Worm (Caenorhabditis elegans) whole organism, L1 larva: ENCODE measurements around the gene srbc-67.
A peak's percentile ranks its signal among the peaks of the same experiment; 100 is the strongest.

Experiments used
- C04F5.9 ChIP-seq: sonication (generic microtip); optimal IDR thresholded peaks from 2 replicates; lab custom pipeline; 2016; ENCODE audit warnings: missing genetic modification characterization, missing compliant biosample characterization
- C16A3.4 ChIP-seq: fragments of 150-350 bp; optimal IDR thresholded peaks from 2 replicates; lab custom pipeline; 2014; ENCODE audit warnings: missing biosample characterization, missing genetic modification characterization
- F16B12.6 ChIP-seq: fragments of 150-350 bp; optimal IDR thresholded peaks from 2 replicates; lab custom pipeline; 2014; ENCODE audit warnings: missing biosample characterization, missing genetic modification characterization
- aha-1 ChIP-seq: fragments of 150-350 bp; optimal IDR thresholded peaks from 2 replicates; lab custom pipeline; 2014; ENCODE audit warnings: missing biosample characterization, missing genetic modification characterization
- alr-1 ChIP-seq: fragments of 200-800 bp; sonication (Bioruptor generic); optimal IDR thresholded peaks from 2 replicates; lab custom pipeline; 2018; ENCODE audit warnings: borderline replicate concordance, mild to moderate bottlenecking, missing genetic modification characterization, missing compliant biosample characterization
- aly-2 ChIP-seq: fragments of 150-350 bp; optimal IDR thresholded peaks from 2 replicates; lab custom pipeline; 2014; ENCODE audit warnings: missing biosample characterization, missing genetic modification characterization
- ceh-82 ChIP-seq, 3 experiments: fragments of 150-350 bp in 1 of 3; sonication (generic microtip) in 2 of 3; optimal IDR thresholded peaks; 2 replicates each; lab custom pipeline; 2014 to 2017; ENCODE audit warnings: missing biosample characterization in 3 of 3, missing genetic modification characterization in 3 of 3
- ceh-88 ChIP-seq: fragments of 200-800 bp; sonication (Bioruptor generic); IDR thresholded peaks from 2 replicates; pipeline ENCODE4 v1.3.6; 2022; ENCODE audit warnings: missing genetic modification characterization, missing compliant biosample characterization
- ces-1 ChIP-seq: fragments of 150-350 bp; optimal IDR thresholded peaks from 2 replicates; lab custom pipeline; 2014; ENCODE audit warnings: missing biosample characterization, missing genetic modification reagents, missing genetic modification characterization
- efl-1 ChIP-seq, 4 experiments: fragments of 150-350 bp; optimal IDR thresholded peaks in 3 of 4; peaks in 1 of 4; 1 replicate in 1 of 4; 2 replicates in 3 of 4; lab custom pipeline; 2014; ENCODE audit warnings: missing biosample characterization in 2 of 4, missing genetic modification characterization in 2 of 4, missing genetic modification reagents in 2 of 4
- efl-3 ChIP-seq: fragments of 200-800 bp; sonication (Bioruptor generic); optimal IDR thresholded peaks from 2 replicates; lab custom pipeline; 2018; ENCODE audit warnings: mild to moderate bottlenecking, missing genetic modification characterization, missing compliant biosample characterization
- ets-5 ChIP-seq: fragments of 200-800 bp; sonication (Bioruptor generic); IDR thresholded peaks from 2 replicates; pipeline ENCODE4 v1.3.6; 2022; ENCODE audit warnings: missing genetic modification characterization, missing compliant biosample characterization
- fkh-4 ChIP-seq: sonication (generic microtip); optimal IDR thresholded peaks from 2 replicates; lab custom pipeline; 2016; ENCODE audit warnings: missing compliant biosample characterization, missing genetic modification characterization, borderline replicate concordance
- fkh-8 ChIP-seq: sonication (generic microtip); optimal IDR thresholded peaks from 2 replicates; lab custom pipeline; 2016; ENCODE audit warnings: mild to moderate bottlenecking, missing genetic modification characterization, missing compliant biosample characterization
- fos-1 ChIP-seq: fragments of 150-350 bp; optimal IDR thresholded peaks from 2 replicates; lab custom pipeline; 2014; ENCODE audit warnings: missing biosample characterization, missing genetic modification characterization
- hlh-17 ChIP-seq: fragments of 200-800 bp; sonication (Bioruptor generic); optimal IDR thresholded peaks from 2 replicates; lab custom pipeline; 2018; ENCODE audit warnings: missing genetic modification characterization, mild to moderate bottlenecking, missing compliant biosample characterization, moderate library complexity, borderline replicate concordance
- hlh-4 ChIP-seq: sonication (generic microtip); optimal IDR thresholded peaks from 2 replicates; lab custom pipeline; 2016; ENCODE audit warnings: mild to moderate bottlenecking, missing genetic modification characterization, missing compliant biosample characterization
- hpl-2 ChIP-seq: fragments of 150-350 bp; optimal IDR thresholded peaks from 2 replicates; lab custom pipeline; 2014; ENCODE audit warnings: missing biosample characterization, missing genetic modification reagents, missing genetic modification characterization
- isw-1 ChIP-seq: fragments of 200-800 bp; sonication (Bioruptor generic); IDR thresholded peaks from 2 replicates; pipeline ENCODE4 v1.3.6; 2022; ENCODE audit warnings: missing genetic modification characterization, missing compliant biosample characterization
- jun-1 ChIP-seq: fragments of 150-350 bp; optimal IDR thresholded peaks from 2 replicates; lab custom pipeline; 2014; ENCODE audit warnings: missing biosample characterization, missing genetic modification reagents, missing genetic modification characterization
- lin-15B ChIP-seq: fragments of 150-350 bp; sonication (generic microtip); optimal IDR thresholded peaks from 3 replicates; lab custom pipeline; 2014; ENCODE audit warnings: missing biosample characterization, missing genetic modification characterization
- lin-35 ChIP-seq, 2 experiments: fragments of 150-350 bp; optimal IDR thresholded peaks; 2 replicates each; lab custom pipeline; 2014; ENCODE audit warnings: missing biosample characterization in 2 of 2, missing genetic modification characterization in 2 of 2, missing genetic modification reagents in 2 of 2
- lsy-2 ChIP-seq, 2 experiments: fragments of 150-350 bp; optimal IDR thresholded peaks; 2 replicates each; lab custom pipeline; 2014; ENCODE audit warnings: missing biosample characterization in 2 of 2, missing genetic modification characterization in 2 of 2
- mep-1 ChIP-seq: fragments of 150-350 bp; optimal IDR thresholded peaks from 2 replicates; lab custom pipeline; 2014; ENCODE audit warnings: missing biosample characterization, missing genetic modification characterization
- nhr-11 ChIP-seq: fragments of 150-350 bp; optimal IDR thresholded peaks from 2 replicates; lab custom pipeline; 2014; ENCODE audit warnings: missing biosample characterization, missing genetic modification characterization
- nhr-12 ChIP-seq: sonication (generic microtip); optimal IDR thresholded peaks from 2 replicates; lab custom pipeline; 2017; ENCODE audit warnings: missing biosample characterization, missing genetic modification characterization
- nhr-47 ChIP-seq: sonication (generic microtip); optimal IDR thresholded peaks from 2 replicates; lab custom pipeline; 2016; ENCODE audit warnings: mild to moderate bottlenecking, missing genetic modification characterization, moderate library complexity, missing compliant biosample characterization
- nhr-71 ChIP-seq: sonication (generic microtip); optimal IDR thresholded peaks from 2 replicates; lab custom pipeline; 2016; ENCODE audit warnings: mild to moderate bottlenecking, missing genetic modification characterization, moderate library complexity, missing compliant biosample characterization
- nhr-76 ChIP-seq: sonication (generic microtip); optimal IDR thresholded peaks from 2 replicates; lab custom pipeline; 2017; ENCODE audit warnings: missing biosample characterization, missing genetic modification characterization
- nhr-85 ChIP-seq: sonication (generic microtip); peaks from one replicate; lab custom pipeline; 2016; ENCODE audit warnings: missing genetic modification characterization, inconsistent platforms, missing compliant biosample characterization
- nhr-90 ChIP-seq: sonication (generic microtip); optimal IDR thresholded peaks from 2 replicates; lab custom pipeline; 2016; ENCODE audit warnings: mild to moderate bottlenecking, missing genetic modification characterization, missing compliant biosample characterization; ENCODE audit not compliant: poor library complexity
- pag-3 ChIP-seq: sonication (generic microtip); optimal IDR thresholded peaks from 2 replicates; lab custom pipeline; 2017; ENCODE audit warnings: missing genetic modification characterization, mild to moderate bottlenecking, missing compliant biosample characterization, antibody characterized with exemption, borderline replicate concordance; ENCODE audit not compliant: insufficient read depth
- snpc-4 ChIP-seq: fragments of 150-350 bp; optimal IDR thresholded peaks from 2 replicates; lab custom pipeline; 2014; ENCODE audit warnings: missing biosample characterization, missing genetic modification characterization
- unc-86 ChIP-seq: sonication (generic microtip); optimal IDR thresholded peaks from 2 replicates; lab custom pipeline; 2016; ENCODE audit warnings: missing genetic modification characterization, missing compliant biosample characterization
- xbp-1 ChIP-seq: sonication (generic microtip); optimal IDR thresholded peaks from 2 replicates; lab custom pipeline; 2016; ENCODE audit warnings: missing genetic modification characterization, missing compliant biosample characterization
- ztf-11 ChIP-seq, 2 experiments: sonication (generic microtip); optimal IDR thresholded peaks; 2 replicates each; lab custom pipeline; 2016 to 2017; ENCODE audit warnings: missing genetic modification characterization in 2 of 2, missing biosample characterization in 1 of 2, missing compliant biosample characterization in 1 of 2

srbc-67 gene

DNA sequence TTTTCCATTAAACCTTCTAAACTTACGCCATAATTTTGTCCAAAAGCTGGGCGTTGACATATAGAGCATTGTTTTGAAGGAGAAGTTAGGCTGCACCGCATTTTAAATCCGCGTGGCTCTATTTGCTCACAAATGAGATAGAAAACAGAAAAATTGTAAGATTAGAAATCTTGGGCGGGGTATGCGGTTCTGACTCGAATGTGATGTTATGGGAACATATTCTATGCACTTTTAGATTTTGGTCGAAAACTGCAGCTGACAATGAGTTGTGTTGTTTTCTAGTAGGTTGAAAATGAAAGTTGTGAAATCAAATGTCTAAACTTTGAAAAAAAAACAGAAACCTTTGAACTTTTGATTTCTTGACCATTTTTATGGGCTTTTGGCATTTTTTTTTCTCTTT is 2.3 kb upstream of the srbc-67 start, which contains the start of gene nhr-222:
Gene nhr-222 (minus strand): TSS at position 101 of the 400 bp plus-strand sequence.
- TF ChIP-seq nhr-11 (tag; lab: Kevin White, UChicago) (no peak), pag-3 (tag; lab: Kevin White, UChicago) (no peak), fkh-8 (tag; lab: Kevin White, UChicago) (no peak), efl-3 (GFP tag; lab: Kevin White, UChicago) (no peak), lin-15B (tag; lab: Kevin White, UChicago) (no peak), efl-1 (optimal IDR thresholded peaks at IDR 0.05; lab: Kevin White, UChicago) (no peak), efl-1 (GFP tag; optimal IDR thresholded peaks at IDR 0.05 in 1 of 2; lab: Kevin White, UChicago) (no peak), nhr-71 (no peak), ces-1 (no peak), nhr-90 (tag; lab: Kevin White, UChicago) (no peak)

DNA sequence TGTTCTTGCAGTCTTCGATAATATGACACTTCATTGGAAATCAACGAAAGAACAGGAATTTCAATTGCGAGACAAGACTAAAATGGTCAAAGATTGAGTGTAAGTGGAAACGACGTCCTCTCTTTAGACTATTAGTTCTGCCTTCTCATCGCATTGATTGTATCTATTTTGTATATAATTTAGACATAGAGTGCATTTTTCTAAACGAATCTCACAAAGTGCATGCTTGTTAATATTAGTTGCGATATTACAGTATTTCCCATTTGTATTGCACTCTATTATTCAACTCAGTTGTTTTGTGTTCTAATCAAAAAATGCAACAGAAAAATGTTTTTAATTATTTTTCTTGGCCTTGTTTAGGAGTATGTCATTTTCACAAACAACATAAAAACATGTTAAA is 2.7 kb downstream of the srbc-67 start, which contains the start of gene nhr-93:
Gene nhr-93 (minus strand): TSS at position 101 of the 400 bp plus-strand sequence.
- TF ChIP-seq alr-1 (tag; lab: Kevin White, UChicago) (no peak), unc-86 (tag; lab: Kevin White, UChicago) (no peak), aha-1 (no peak), lin-35 (GFP tag; optimal IDR thresholded peaks at IDR 0.05; lab: Kevin White, UChicago) (no peak), ceh-82 (tag; optimal IDR thresholded peaks at IDR 0.05; lab: Kevin White, UChicago) (no peak), ztf-11 (tag; optimal IDR thresholded peaks at IDR 0.05; lab: Kevin White, UChicago) (no peak), fos-1 (tag; lab: Kevin White, UChicago) (no peak), hpl-2 (GFP tag; lab: Kevin White, UChicago) (no peak), F16B12.6 (no peak), nhr-76 (tag; lab: Kevin White, UChicago) (no peak)

DNA sequence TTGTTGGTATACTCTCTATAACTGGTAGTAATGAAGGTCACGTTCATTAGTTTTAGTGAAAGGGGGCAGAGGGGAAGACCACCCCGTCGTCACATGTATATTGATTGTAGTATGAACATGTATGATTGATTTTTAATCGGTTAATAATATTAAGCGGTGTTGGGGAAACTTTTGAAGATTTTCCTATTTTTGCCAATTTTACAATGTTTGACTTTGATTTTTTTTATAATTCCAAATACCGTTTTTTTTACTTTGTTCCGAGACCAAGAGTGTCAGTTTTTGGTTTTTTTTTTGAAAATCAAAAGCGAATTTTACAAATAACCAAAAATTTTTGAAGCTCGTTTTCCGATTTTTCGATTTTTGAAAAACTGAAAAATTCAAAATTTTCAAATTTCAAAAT is 5.8 kb downstream of the srbc-67 start, which contains the start of gene nhr-221:
Gene nhr-221 (minus strand): TSS at position 101 of the 400 bp plus-strand sequence.
- TF ChIP-seq nhr-47 (tag; lab: Kevin White, UChicago) = no peak
- TF ChIP-seq efl-1 (optimal IDR thresholded peaks at IDR 0.05; lab: Kevin White, UChicago) = no peak
- TF ChIP-seq efl-1 (GFP tag; optimal IDR thresholded peaks at IDR 0.05 in 1 of 2; lab: Kevin White, UChicago) = peak in 1 of 2 experiments; percentile 47

DNA sequence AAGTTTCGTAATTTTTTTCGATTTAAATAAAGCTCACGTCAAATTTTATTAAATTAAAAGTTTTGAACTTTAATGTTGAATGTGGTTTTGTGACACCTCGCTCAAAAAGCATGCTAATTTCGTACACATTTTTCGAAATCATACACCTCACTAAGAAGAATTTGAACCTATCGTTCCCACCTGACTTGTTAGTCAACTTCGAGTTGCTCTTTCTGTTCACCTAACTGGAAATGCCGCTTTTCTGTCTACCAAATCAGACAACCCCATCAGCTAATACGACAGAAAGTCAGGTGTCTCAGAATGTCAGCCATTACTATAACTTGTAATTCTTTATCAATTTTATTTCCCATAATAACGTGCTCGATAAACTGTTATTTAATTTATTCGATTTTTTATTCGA is 10.6 kb downstream of the srbc-67 start, which contains the start of gene srbc-66:
Gene srbc-66 (plus strand): TSS at position 301 of the 400 bp plus-strand sequence.
- TF ChIP-seq nhr-85 (tag; lab: Kevin White, UChicago) = no peak
- no peak for TF ChIP-seq snpc-4 (tag; lab: Kevin White, UChicago)
- no peak for TF ChIP-seq C16A3.4 (tag; lab: Kevin White, UChicago)
- peak; percentile 35 for TF ChIP-seq fkh-8 (tag; lab: Kevin White, UChicago)
- TF ChIP-seq jun-1 (tag; lab: Kevin White, UChicago) = no peak
- no peak for TF ChIP-seq efl-3 (GFP tag; lab: Kevin White, UChicago)
- TF ChIP-seq hlh-4 = no peak
- no peak for TF ChIP-seq nhr-12 (tag; lab: Kevin White, UChicago)

DNA sequence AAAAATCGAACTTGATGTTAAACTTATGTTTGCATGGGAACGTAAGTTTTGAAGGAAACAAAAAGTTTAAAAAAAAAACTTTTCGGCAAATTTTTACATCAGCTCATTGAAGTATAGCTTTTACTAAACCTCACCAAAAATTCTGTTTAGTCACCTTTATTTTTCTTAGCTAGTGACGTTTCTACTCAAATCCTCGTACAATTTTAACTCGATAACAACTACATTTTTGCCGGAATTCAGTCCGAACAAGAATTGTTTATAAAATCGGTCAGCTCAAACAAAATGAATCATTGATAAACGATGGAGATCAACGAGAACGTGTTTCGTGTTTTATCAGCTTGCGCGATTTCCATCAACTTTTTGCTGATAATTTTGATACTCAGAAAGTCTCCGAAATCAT is 14.1 kb downstream of the srbc-67 start, which contains the start of gene str-260:
Gene str-260 (plus strand): TSS at position 301 of the 400 bp plus-strand sequence.
- TF ChIP-seq snpc-4 (tag; lab: Kevin White, UChicago) (no peak), fkh-4 (tag; lab: Kevin White, UChicago) (no peak), ets-5 (GFP tag; lab: Robert Waterston, UW) (no peak), xbp-1 (no peak), nhr-12 (tag; lab: Kevin White, UChicago) (no peak), aly-2 (no peak), C04F5.9 (tag; lab: Kevin White, UChicago) (no peak), lsy-2 (tag; optimal IDR thresholded peaks at IDR 0.05; lab: Kevin White, UChicago) (no peak), ceh-88 (GFP tag; lab: Robert Waterston, UW) (no peak), isw-1 (GFP tag; lab: Robert Waterston, UW) (no peak), hlh-17 (GFP tag; lab: Kevin White, UChicago) (no peak), ceh-82 (tag; optimal IDR thresholded peaks at IDR 0.05; lab: Kevin White, UChicago) (no peak), efl-3 (GFP tag; lab: Kevin White, UChicago) (no peak), hpl-2 (GFP tag; lab: Kevin White, UChicago) (no peak), mep-1 (no peak), ztf-11 (tag; optimal IDR thresholded peaks at IDR 0.05; lab: Kevin White, UChicago) (no peak)
- TF ChIP-seq, all 84 proteins: peak for 0
